Worm (Caenorhabditis elegans) whole organism, L4 larva: ENCODE measurements around the gene T05A10.6.
A peak's percentile ranks its signal among the peaks of the same experiment; 100 is the strongest.

ENCODE experiments used
- F10B5.3 ChIP-seq: sonication (generic microtip); optimal IDR thresholded peaks from 2 replicates; lab custom pipeline; 2016; ENCODE audit warnings: mild to moderate bottlenecking, missing genetic modification characterization, missing compliant biosample characterization
- F37D6.2 ChIP-seq: sonication (generic microtip); optimal IDR thresholded peaks from 2 replicates; lab custom pipeline; 2016; ENCODE audit warnings: mild to moderate bottlenecking, missing genetic modification characterization, missing compliant biosample characterization
- F44E2.7 ChIP-seq: fragments of 200-800 bp; sonication (Bioruptor generic); IDR thresholded peaks from 2 replicates; pipeline ENCODE4 v2.1.2; 2022; ENCODE audit warnings: missing genetic modification characterization, missing compliant biosample characterization
- F49E8.2 ChIP-seq: sonication (generic microtip); optimal IDR thresholded peaks from 2 replicates; lab custom pipeline; 2016; ENCODE audit warnings: missing compliant biosample characterization, mild to moderate bottlenecking, missing genetic modification characterization, borderline replicate concordance
- T26A8.4 ChIP-seq: fragments of 200-800 bp; sonication (Bioruptor generic); IDR thresholded peaks from 2 replicates; pipeline ENCODE4 v1.3.6; 2022; ENCODE audit warnings: missing genetic modification characterization, missing compliant biosample characterization
- Y48G9A.11 ChIP-seq: fragments of 200-800 bp; sonication (Bioruptor generic); IDR thresholded peaks from 2 replicates; pipeline ENCODE4 v1.3.6; 2022; ENCODE audit warnings: missing genetic modification reagents, missing genetic modification characterization, missing compliant biosample characterization
- Y5F2A.4 ChIP-seq: fragments of 200-800 bp; sonication (Bioruptor generic); optimal IDR thresholded peaks from 2 replicates; lab custom pipeline; 2018; ENCODE audit warnings: mild to moderate bottlenecking, missing genetic modification characterization, missing compliant biosample characterization
- aha-1 ChIP-seq: fragments of 150-350 bp; peaks from one replicate; lab custom pipeline; 2014; ENCODE audit warnings: missing biosample characterization, missing genetic modification characterization
- aly-2 ChIP-seq: sonication (generic microtip); optimal IDR thresholded peaks from 2 replicates; lab custom pipeline; 2018; ENCODE audit warnings: missing biosample characterization, missing genetic modification characterization
- arid-1 ChIP-seq: fragments of 200-800 bp; sonication (Bioruptor generic); conservative IDR thresholded peaks from 2 replicates; pipeline ENCODE4 v1.3.6; 2022; ENCODE audit warnings: missing genetic modification reagents, missing genetic modification characterization, missing compliant biosample characterization
- attf-4 ChIP-seq: sonication (generic microtip); optimal IDR thresholded peaks from 3 replicates; lab custom pipeline; 2017; ENCODE audit warnings: missing biosample characterization, missing genetic modification characterization
- ceh-28 ChIP-seq: fragments of 150-350 bp; optimal IDR thresholded peaks from 2 replicates; lab custom pipeline; 2014; ENCODE audit warnings: missing biosample characterization, missing genetic modification reagents, missing genetic modification characterization
- ceh-44 ChIP-seq: fragments of 200-800 bp; sonication (Bioruptor generic); IDR thresholded peaks from 2 replicates; pipeline ENCODE4 v1.3.6; 2022; ENCODE audit warnings: missing genetic modification reagents, missing genetic modification characterization, missing compliant biosample characterization
- cey-2 ChIP-seq: sonication (generic microtip); optimal IDR thresholded peaks from 3 replicates; lab custom pipeline; 2017; ENCODE audit warnings: missing genetic modification characterization, mild to moderate bottlenecking, missing compliant biosample characterization, antibody characterized with exemption, borderline replicate concordance; ENCODE audit not compliant: insufficient read depth
- daf-12 ChIP-seq: fragments of 150-350 bp; optimal IDR thresholded peaks from 2 replicates; lab custom pipeline; 2014; ENCODE audit warnings: missing biosample characterization, missing genetic modification reagents, missing genetic modification characterization
- daf-8 ChIP-seq: fragments of 200-800 bp; sonication (Bioruptor generic); IDR thresholded peaks from 2 replicates; pipeline ENCODE4 v1.3.6; 2022; ENCODE audit warnings: missing genetic modification characterization, missing compliant biosample characterization
- dmd-6 ChIP-seq: fragments of 200-800 bp; sonication (Bioruptor generic); IDR thresholded peaks from 2 replicates; pipeline ENCODE4 v1.3.6; 2022; ENCODE audit warnings: missing genetic modification reagents, missing genetic modification characterization, missing compliant biosample characterization
- dmd-9 ChIP-seq: fragments of 200-800 bp; sonication (Bioruptor generic); IDR thresholded peaks from 2 replicates; pipeline ENCODE4 v1.3.6; 2022; ENCODE audit warnings: missing genetic modification reagents, missing genetic modification characterization, missing compliant biosample characterization
- duxl-1 ChIP-seq: sonication (generic microtip); optimal IDR thresholded peaks from 2 replicates; lab custom pipeline; 2016; ENCODE audit warnings: mild to moderate bottlenecking, missing genetic modification characterization, moderate library complexity, missing compliant biosample characterization; ENCODE audit not compliant: poor library complexity
- gei-8 ChIP-seq: fragments of 200-800 bp; sonication (Bioruptor generic); optimal IDR thresholded peaks from 2 replicates; lab custom pipeline; 2018; ENCODE audit warnings: mild to moderate bottlenecking, missing genetic modification characterization, missing compliant biosample characterization
- hlh-30 ChIP-seq: sonication (generic microtip); optimal IDR thresholded peaks from 2 replicates; lab custom pipeline; 2017; ENCODE audit warnings: antibody characterized with exemption, mild to moderate bottlenecking, missing genetic modification characterization, missing compliant biosample characterization; ENCODE audit not compliant: insufficient read depth
- lin-1 ChIP-seq: fragments of 200-800 bp; sonication (Bioruptor generic); IDR thresholded peaks from 2 replicates; pipeline ENCODE4 v1.3.6; 2022; ENCODE audit warnings: missing genetic modification reagents, missing genetic modification characterization, missing compliant biosample characterization
- lin-29 ChIP-seq: fragments of 200-800 bp; sonication (Bioruptor generic); IDR thresholded peaks from 2 replicates; pipeline ENCODE4 v1.3.6; 2022; ENCODE audit warnings: missing genetic modification reagents, missing genetic modification characterization, missing compliant biosample characterization
- lin-38 ChIP-seq: fragments of 200-800 bp; sonication (Bioruptor generic); IDR thresholded peaks from 2 replicates; pipeline ENCODE4 v1.3.6; 2022; ENCODE audit warnings: missing genetic modification reagents, missing genetic modification characterization, missing compliant biosample characterization
- lin-39 ChIP-seq: fragments of 150-350 bp; optimal IDR thresholded peaks from 2 replicates; lab custom pipeline; 2014; ENCODE audit warnings: missing biosample characterization, missing genetic modification reagents, missing genetic modification characterization
- lsy-2 ChIP-seq, 2 experiments: fragments of 150-350 bp in 1 of 2; sonication (generic microtip) in 1 of 2; optimal IDR thresholded peaks; 2 replicates each; lab custom pipeline; 2014 to 2017; ENCODE audit warnings: missing biosample characterization in 2 of 2, missing genetic modification characterization in 2 of 2
- mdl-1 ChIP-seq, 2 experiments: fragments of 150-350 bp in 1 of 2; sonication (generic microtip) in 1 of 2; optimal IDR thresholded peaks; 2 replicates each; lab custom pipeline; 2014 to 2017; ENCODE audit warnings: missing biosample characterization in 2 of 2, missing genetic modification characterization in 2 of 2
- mdt-29 ChIP-seq: fragments of 200-800 bp; sonication (Bioruptor generic); IDR thresholded peaks from 2 replicates; pipeline ENCODE4 v1.3.6; 2022; ENCODE audit warnings: missing genetic modification reagents, missing genetic modification characterization, missing compliant biosample characterization
- mes-2 ChIP-seq: sonication (generic microtip); optimal IDR thresholded peaks from 2 replicates; lab custom pipeline; 2016; ENCODE audit warnings: missing genotype, mild to moderate bottlenecking, missing genetic modification characterization, missing compliant biosample characterization; ENCODE audit not compliant: poor library complexity, severe bottlenecking
- mxl-2 ChIP-seq: fragments of 200-800 bp; sonication (Bioruptor generic); conservative IDR thresholded peaks from 2 replicates; pipeline ENCODE4 v1.3.6; 2022; ENCODE audit warnings: missing genetic modification reagents, missing genetic modification characterization, missing compliant biosample characterization
- mxl-3 ChIP-seq: fragments of 200-800 bp; sonication (Bioruptor generic); optimal IDR thresholded peaks from 2 replicates; lab custom pipeline; 2018; ENCODE audit warnings: mild to moderate bottlenecking, missing genetic modification characterization, missing compliant biosample characterization
- nhr-10 ChIP-seq: fragments of 150-350 bp; optimal IDR thresholded peaks from 2 replicates; lab custom pipeline; 2014; ENCODE audit warnings: missing biosample characterization, missing genetic modification characterization
- nhr-102 ChIP-seq: sonication (generic microtip); optimal IDR thresholded peaks from 2 replicates; lab custom pipeline; 2016; ENCODE audit warnings: mild to moderate bottlenecking, missing genetic modification characterization, moderate library complexity, missing compliant biosample characterization
- nhr-237 ChIP-seq: sonication (generic microtip); optimal IDR thresholded peaks from 2 replicates; lab custom pipeline; 2017; ENCODE audit warnings: missing biosample characterization, missing genetic modification characterization
- nhr-25 ChIP-seq: sonication (generic microtip); optimal IDR thresholded peaks from 2 replicates; lab custom pipeline; 2017; ENCODE audit warnings: missing genetic modification characterization, mild to moderate bottlenecking, missing compliant biosample characterization, antibody characterized with exemption, moderate library complexity, borderline replicate concordance; ENCODE audit not compliant: insufficient read depth
- nhr-28 ChIP-seq: fragments of 150-350 bp; optimal IDR thresholded peaks from 2 replicates; lab custom pipeline; 2014; ENCODE audit warnings: missing biosample characterization, missing genetic modification characterization
- nhr-42 ChIP-seq: fragments of 200-800 bp; sonication (Bioruptor generic); IDR thresholded peaks from 2 replicates; pipeline ENCODE4 v1.3.6; 2022; ENCODE audit warnings: missing genetic modification characterization, missing compliant biosample characterization
- nhr-77 ChIP-seq: fragments of 150-350 bp; optimal IDR thresholded peaks from 2 replicates; lab custom pipeline; 2014; ENCODE audit warnings: missing biosample characterization, missing genetic modification characterization
- pqm-1 ChIP-seq: sonication (generic microtip); optimal IDR thresholded peaks from 2 replicates; lab custom pipeline; 2017; ENCODE audit warnings: missing biosample characterization, missing genetic modification characterization
- skn-1 ChIP-seq: fragments of 150-350 bp; optimal IDR thresholded peaks from 2 replicates; lab custom pipeline; 2014; ENCODE audit warnings: missing biosample characterization, missing genetic modification characterization
- snpc-1.2 ChIP-seq: fragments of 200-800 bp; sonication (Bioruptor generic); IDR thresholded peaks from 2 replicates; pipeline ENCODE4 v1.3.6; 2022; ENCODE audit warnings: missing genetic modification reagents, missing genetic modification characterization, missing compliant biosample characterization
- snpc-4 ChIP-seq: fragments of 150-350 bp; optimal IDR thresholded peaks from 2 replicates; lab custom pipeline; 2014; ENCODE audit warnings: missing biosample characterization, missing genetic modification characterization
- tag-97 ChIP-seq: fragments of 200-800 bp; sonication (Bioruptor generic); IDR thresholded peaks from 2 replicates; pipeline ENCODE4 v1.3.6; 2022; ENCODE audit warnings: missing genetic modification characterization, missing compliant biosample characterization
- tra-1 ChIP-seq: fragments of 200-800 bp; sonication (Bioruptor generic); IDR thresholded peaks from 2 replicates; pipeline ENCODE4 v1.3.6; 2022; ENCODE audit warnings: missing genetic modification reagents, missing genetic modification characterization, missing compliant biosample characterization
- unc-130 ChIP-seq: sonication (generic microtip); optimal IDR thresholded peaks from 2 replicates; lab custom pipeline; 2016; ENCODE audit warnings: missing genetic modification reagents, missing genetic modification characterization, missing compliant biosample characterization
- unc-62 ChIP-seq, 3 experiments: fragments of 150-350 bp in 1 of 3; sonication (generic microtip); optimal IDR thresholded peaks in 2 of 3; peaks in 1 of 3; 1 replicate in 1 of 3; 2 replicates in 2 of 3; lab custom pipeline; 2014 to 2017; ENCODE audit warnings: missing biosample characterization in 3 of 3, missing genetic modification characterization in 3 of 3, missing genetic modification reagents in 3 of 3, missing genotype in 1 of 3
- zfp-3 ChIP-seq: fragments of 200-800 bp; sonication (Bioruptor generic); conservative IDR thresholded peaks from 2 replicates; pipeline ENCODE4 v1.3.6; 2022; ENCODE audit warnings: missing genetic modification reagents, missing genetic modification characterization, missing compliant biosample characterization
- ztf-7 ChIP-seq: fragments of 150-350 bp; optimal IDR thresholded peaks from 2 replicates; lab custom pipeline; 2014; ENCODE audit warnings: missing biosample characterization, missing genetic modification characterization

The T05A10.6 gene

ce11 chrX:10768289-10769153 is 26.0 kb downstream of the T05A10.6 start:
- peak in 1 of 2 experiments; percentile 22 for TF ChIP-seq lsy-2 (tag; optimal IDR thresholded peaks at IDR 0.05; lab: Kevin White, UChicago)
- no peak for TF ChIP-seq skn-1 (tag; lab: Kevin White, UChicago)
- TF ChIP-seq snpc-1.2 (GFP tag; lab: Robert Waterston, UW), result no peak
- TF ChIP-seq T26A8.4, result no peak
- TF ChIP-seq nhr-28, result no peak
- no peak for TF ChIP-seq zfp-3 (GFP tag; lab: Robert Waterston, UW)
- TF ChIP-seq mxl-3 (GFP tag; lab: Kevin White, UChicago), result no peak
- TF ChIP-seq nhr-237 (tag; lab: Kevin White, UChicago), result no peak
- TF ChIP-seq pqm-1, result no peak
- peak; percentile 33 for TF ChIP-seq mes-2 (tag; lab: Kevin White, UChicago)
- no peak for TF ChIP-seq Y48G9A.11 (GFP tag; lab: Robert Waterston, UW)
- peak; percentile 95 for TF ChIP-seq aha-1 (tag; lab: Kevin White, UChicago)
- TF ChIP-seq tag-97, result no peak
- no peak for TF ChIP-seq mdt-29
- TF ChIP-seq arid-1, result 0 out of 2 replicates have a peak, but pooled peaks have one; percentile 12
- no peak for TF ChIP-seq ceh-44 (GFP tag; lab: Robert Waterston, UW)
- no peak for TF ChIP-seq unc-130
- no peak for TF ChIP-seq gei-8 (GFP tag; lab: Kevin White, UChicago)
- TF ChIP-seq lin-39 (tag; lab: Kevin White, UChicago), result no peak
- TF ChIP-seq Y5F2A.4 (GFP tag; lab: Kevin White, UChicago), result no peak
- TF ChIP-seq nhr-77 (tag; lab: Kevin White, UChicago), result no peak
- TF ChIP-seq dmd-6 (GFP tag; lab: Robert Waterston, UW), result 0 out of 2 replicates have a peak, but pooled peaks have one; percentile 16
- TF ChIP-seq daf-12 (tag; lab: Kevin White, UChicago), result no peak
- no peak for TF ChIP-seq tra-1
- no peak for TF ChIP-seq F49E8.2 (tag; lab: Kevin White, UChicago)
- no peak for TF ChIP-seq ztf-7 (tag; lab: Kevin White, UChicago)
- no peak for TF ChIP-seq lin-38 (GFP tag; lab: Robert Waterston, UW)
- TF ChIP-seq hlh-30 (tag; lab: Kevin White, UChicago), result peak; percentile 62
- no peak for TF ChIP-seq duxl-1
- no peak for TF ChIP-seq nhr-102 (tag; lab: Kevin White, UChicago)
- no peak for TF ChIP-seq dmd-9
- TF ChIP-seq lin-1, result no peak
- TF ChIP-seq mdl-1 (tag; optimal IDR thresholded peaks at IDR 0.05; lab: Kevin White, UChicago), result peak in 1 of 2 experiments; percentile 30
- no peak for TF ChIP-seq nhr-25 (tag; lab: Kevin White, UChicago)
- TF ChIP-seq snpc-4 (tag; lab: Kevin White, UChicago), result no peak
- TF ChIP-seq daf-8 (GFP tag; lab: Robert Waterston, UW), result no peak
- no peak for TF ChIP-seq attf-4 (tag; lab: Kevin White, UChicago)
- no peak for TF ChIP-seq F37D6.2
- no peak for TF ChIP-seq aly-2 (tag; lab: Kevin White, UChicago)
- TF ChIP-seq F10B5.3 (tag; lab: Kevin White, UChicago), result no peak
- no peak for TF ChIP-seq nhr-42
- no peak for TF ChIP-seq ceh-28 (tag; lab: Kevin White, UChicago)
- TF ChIP-seq nhr-10 (tag; lab: Kevin White, UChicago), result no peak
- no peak for TF ChIP-seq mxl-2 (GFP tag; lab: Robert Waterston, UW)
- peak in 1 of 2 experiments; percentile 13 for TF ChIP-seq unc-62 (GFP tag; optimal IDR thresholded peaks at IDR 0.05 in 1 of 2; lab: Kevin White, UChicago)
- TF ChIP-seq unc-62 (tag; optimal IDR thresholded peaks at IDR 0.05; lab: Kevin White, UChicago), result no peak
- TF ChIP-seq lin-29 (GFP tag; lab: Robert Waterston, UW), result no peak
- no peak for TF ChIP-seq cey-2
- no peak for TF ChIP-seq F44E2.7 (GFP tag; lab: Robert Waterston, UW)
